Fruit fly (Drosophila melanogaster) whole organism, embryonic: ENCODE measurements around the gene Rpp14a.

Source experiments
- Adf1 ChIP-seq: fragments of 200-800 bp; sonication (Bioruptor generic); IDR thresholded peaks from 2 replicates; pipeline ENCODE4 v1.3.6; 2022; ENCODE audit warnings: missing biosample characterization, missing genetic modification characterization
- Antp ChIP-seq: fragments of 200-800 bp; sonication (Bioruptor generic); optimal IDR thresholded peaks from 3 replicates; lab custom pipeline; 2016; ENCODE audit warnings: missing biosample characterization, missing genetic modification characterization
- C15 ChIP-seq: fragments of 200-800 bp; sonication (Bioruptor generic); IDR thresholded peaks from 3 replicates; pipeline ENCODE4 v1.3.6; 2022; ENCODE audit warnings: missing biosample characterization, missing genetic modification characterization
- CG1024 ChIP-seq: fragments of 200-800 bp; sonication (Bioruptor generic); IDR thresholded peaks from 2 replicates; pipeline ENCODE4 v1.3.6; 2022; ENCODE audit warnings: missing biosample characterization, missing genetic modification characterization
- CG10654 ChIP-seq: fragments of 200-800 bp; sonication (Bioruptor generic); optimal IDR thresholded peaks from 2 replicates; lab custom pipeline; 2016; ENCODE audit warnings: missing biosample characterization, missing genetic modification characterization
- CG10959 ChIP-seq: fragments of 200-800 bp; sonication (Bioruptor generic); IDR thresholded peaks from 2 replicates; pipeline ENCODE4 v1.3.6; 2022; ENCODE audit warnings: missing biosample characterization, missing genetic modification characterization
- CG12155 ChIP-seq: fragments of 200-800 bp; sonication (Bioruptor generic); optimal IDR thresholded peaks from 3 replicates; lab custom pipeline; 2016; ENCODE audit warnings: missing biosample characterization, missing genetic modification characterization
- CG13624 ChIP-seq: fragments of 200-800 bp; sonication (Bioruptor generic); optimal IDR thresholded peaks from 2 replicates; lab custom pipeline; 2016; ENCODE audit warnings: missing biosample characterization, missing genetic modification characterization
- CG16815 ChIP-seq: fragments of 200-800 bp; sonication (Bioruptor generic); optimal IDR thresholded peaks from 3 replicates; lab custom pipeline; 2017; ENCODE audit warnings: missing biosample characterization, mild to moderate bottlenecking, missing genetic modification characterization
- CG16863 ChIP-seq: fragments of 200-800 bp; sonication (Bioruptor generic); optimal IDR thresholded peaks from 3 replicates; lab custom pipeline; 2016; ENCODE audit warnings: missing biosample characterization, missing genetic modification characterization
- CG17912 ChIP-seq: fragments of 200-800 bp; sonication (Bioruptor generic); optimal IDR thresholded peaks from 2 replicates; lab custom pipeline; 2018; ENCODE audit warnings: missing biosample characterization, mild to moderate bottlenecking, missing genetic modification characterization
- CG2678 ChIP-seq: fragments of 200-800 bp; sonication (Bioruptor generic); optimal IDR thresholded peaks from 3 replicates; lab custom pipeline; 2019; ENCODE audit warnings: missing biosample characterization, mild to moderate bottlenecking, missing genetic modification characterization, moderate library complexity
- CG30020 ChIP-seq: fragments of 200-800 bp; optimal IDR thresholded peaks from 2 replicates; lab custom pipeline; 2019; ENCODE audit warnings: missing biosample characterization, mild to moderate bottlenecking, missing genetic modification characterization, moderate library complexity
- CG33557 ChIP-seq: fragments of 200-800 bp; sonication (Bioruptor generic); optimal IDR thresholded peaks from 2 replicates; lab custom pipeline; 2019; ENCODE audit warnings: missing biosample characterization, mild to moderate bottlenecking, missing genetic modification characterization, moderate library complexity
- CG4282 ChIP-seq: fragments of 200-800 bp; sonication (Bioruptor generic); optimal IDR thresholded peaks from 2 replicates; lab custom pipeline; 2016; ENCODE audit warnings: missing biosample characterization, missing genetic modification characterization
- CG7987 ChIP-seq: fragments of 200-800 bp; sonication (Bioruptor generic); optimal IDR thresholded peaks from 2 replicates; lab custom pipeline; 2018; ENCODE audit warnings: missing biosample characterization, mild to moderate bottlenecking, missing genetic modification characterization, moderate library complexity
- CG9727 ChIP-seq: fragments of 200-800 bp; sonication (Bioruptor generic); optimal IDR thresholded peaks from 3 replicates; lab custom pipeline; 2017; ENCODE audit warnings: missing biosample characterization, mild to moderate bottlenecking, missing genetic modification characterization
- CoRest ChIP-seq: fragments of 200-800 bp; sonication (Bioruptor generic); optimal IDR thresholded peaks from 3 replicates; lab custom pipeline; 2018; ENCODE audit warnings: missing biosample characterization, mild to moderate bottlenecking, missing genetic modification characterization, moderate library complexity
- Dbx ChIP-seq: fragments of 200-800 bp; sonication (Bioruptor generic); IDR thresholded peaks from 3 replicates; pipeline ENCODE4 v1.3.6; 2022; ENCODE audit warnings: missing biosample characterization, missing genetic modification characterization
- Fer1 ChIP-seq: fragments of 200-800 bp; sonication (Bioruptor generic); optimal IDR thresholded peaks from 2 replicates; lab custom pipeline; 2017; ENCODE audit warnings: missing biosample characterization, mild to moderate bottlenecking, missing genetic modification characterization
- GATAe ChIP-seq: fragments of 200-800 bp; sonication (Bioruptor generic); conservative IDR thresholded peaks from 2 replicates; pipeline ENCODE4 v1.3.6; 2022; ENCODE audit warnings: missing biosample characterization, missing genetic modification characterization
- Gsc ChIP-seq: fragments of 200-800 bp; sonication (Bioruptor generic); IDR thresholded peaks from 2 replicates; pipeline ENCODE4 v1.3.6; 2022; ENCODE audit warnings: missing biosample characterization, missing genetic modification characterization
- HLHmδ ChIP-seq: fragments of 200-800 bp; sonication (Bioruptor generic); optimal IDR thresholded peaks from 2 replicates; lab custom pipeline; 2018; ENCODE audit warnings: missing biosample characterization, mild to moderate bottlenecking, missing genetic modification characterization, moderate library complexity
- Hand ChIP-seq: fragments of 200-800 bp; sonication (Bioruptor generic); optimal IDR thresholded peaks from 2 replicates; lab custom pipeline; 2017; ENCODE audit warnings: mild to moderate bottlenecking, missing biosample characterization, missing genetic modification reagents, missing genetic modification characterization
- Meics ChIP-seq: fragments of 200-800 bp; sonication (Bioruptor generic); optimal IDR thresholded peaks from 2 replicates; lab custom pipeline; 2017; ENCODE audit warnings: missing biosample characterization, mild to moderate bottlenecking, missing genetic modification characterization
- Oli ChIP-seq: fragments of 200-800 bp; sonication (Bioruptor generic); optimal IDR thresholded peaks from 2 replicates; lab custom pipeline; 2018; ENCODE audit warnings: missing biosample characterization, mild to moderate bottlenecking, missing genetic modification characterization, moderate library complexity
- Sry-δ ChIP-seq: fragments of 200-800 bp; sonication (Bioruptor generic); optimal IDR thresholded peaks from 2 replicates; lab custom pipeline; 2016; ENCODE audit warnings: missing biosample characterization, missing genetic modification characterization
- abd-A ChIP-seq: fragments of 200-800 bp; sonication (Bioruptor generic); optimal IDR thresholded peaks from 3 replicates; lab custom pipeline; 2019; ENCODE audit warnings: missing biosample characterization, mild to moderate bottlenecking, missing genetic modification characterization, moderate library complexity
- btn ChIP-seq: fragments of 200-800 bp; sonication (Bioruptor generic); optimal IDR thresholded peaks from 2 replicates; lab custom pipeline; 2016; ENCODE audit warnings: missing biosample characterization, missing genetic modification characterization
- chinmo ChIP-seq: fragments of 200-800 bp; sonication (Bioruptor generic); IDR thresholded peaks from 4 replicates; pipeline ENCODE4 v1.3.6; 2022; ENCODE audit warnings: missing biosample characterization, missing genetic modification characterization; ENCODE audit not compliant: partially characterized antibody
- ci ChIP-seq: fragments of 200-800 bp; sonication (Bioruptor generic); IDR thresholded peaks from 3 replicates; pipeline ENCODE4 v1.3.6; 2022; ENCODE audit warnings: missing biosample characterization, missing genetic modification characterization
- dan ChIP-seq: fragments of 200-800 bp; sonication (Bioruptor generic); IDR thresholded peaks from 2 replicates; pipeline ENCODE4 v1.3.6; 2022; ENCODE audit warnings: missing biosample characterization, missing genetic modification characterization
- disco-r ChIP-seq: fragments of 200-800 bp; sonication (Bioruptor generic); optimal IDR thresholded peaks from 2 replicates; lab custom pipeline; 2016; ENCODE audit warnings: missing biosample characterization, missing genetic modification characterization
- dpn ChIP-seq, 2 experiments: fragments of 200-800 bp; sonication (Bioruptor generic); optimal IDR thresholded peaks; 3 replicates each; lab custom pipeline; 2016; ENCODE audit warnings: missing biosample characterization in 2 of 2, missing genetic modification characterization in 2 of 2
- exex ChIP-seq: fragments of 200-800 bp; sonication (Bioruptor generic); optimal IDR thresholded peaks from 4 replicates; lab custom pipeline; 2018; ENCODE audit warnings: missing biosample characterization, mild to moderate bottlenecking, missing genetic modification characterization, moderate library complexity
- ftz-f1 ChIP-seq: fragments of 200-800 bp; sonication (Bioruptor generic); optimal IDR thresholded peaks from 2 replicates; lab custom pipeline; 2016; ENCODE audit warnings: missing biosample characterization, missing genetic modification characterization
- gro ChIP-seq: fragments of 200-800 bp; sonication (Bioruptor generic); optimal IDR thresholded peaks from 2 replicates; lab custom pipeline; 2016; ENCODE audit warnings: missing biosample characterization, missing genetic modification characterization
- her ChIP-seq: fragments of 200-800 bp; sonication (Bioruptor generic); optimal IDR thresholded peaks from 2 replicates; lab custom pipeline; 2016; ENCODE audit warnings: missing biosample characterization, missing genetic modification characterization
- kah ChIP-seq: fragments of 200-800 bp; sonication (Bioruptor generic); optimal IDR thresholded peaks from 2 replicates; lab custom pipeline; 2018; ENCODE audit warnings: missing biosample characterization, mild to moderate bottlenecking, missing genetic modification characterization
- lmd ChIP-seq: fragments of 200-800 bp; sonication (Bioruptor generic); IDR thresholded peaks from 2 replicates; pipeline ENCODE4 v1.3.6; 2022; ENCODE audit warnings: missing biosample characterization, missing genetic modification characterization
- mam ChIP-seq: fragments of 200-800 bp; sonication (Bioruptor generic); optimal IDR thresholded peaks from 3 replicates; lab custom pipeline; 2016; ENCODE audit warnings: missing biosample characterization, missing genetic modification characterization
- org-1 ChIP-seq: fragments of 200-800 bp; sonication (Bioruptor generic); optimal IDR thresholded peaks from 2 replicates; lab custom pipeline; 2017; ENCODE audit warnings: missing biosample characterization, missing genetic modification characterization
- otp ChIP-seq: fragments of 200-800 bp; sonication (Bioruptor generic); IDR thresholded peaks from 3 replicates; pipeline ENCODE4, ENCODE4 v1.3.6; 2022; ENCODE audit warnings: missing biosample characterization, missing genetic modification characterization
- p53 ChIP-seq: fragments of 200-800 bp; sonication (Bioruptor generic); optimal IDR thresholded peaks from 2 replicates; lab custom pipeline; 2016; ENCODE audit warnings: missing biosample characterization, missing genetic modification characterization
- pan ChIP-seq, 4 experiments: fragments of >200 bp in 3 of 4; fragments of 200-800 bp in 1 of 4; sonication (Bioruptor generic) in 1 of 4; optimal IDR thresholded peaks in 3 of 4; IDR thresholded peaks in 1 of 4; 2 replicates each; pipeline versions ENCODE4 v1.3.6 to Lab custom; 2017 to 2022; ENCODE audit warnings: missing biosample characterization in 2 of 4, missing genetic modification characterization in 2 of 4, mixed read lengths in 1 of 4
- salm ChIP-seq: fragments of 200-800 bp; sonication (Bioruptor generic); optimal IDR thresholded peaks from 2 replicates; lab custom pipeline; 2018; ENCODE audit warnings: missing biosample characterization, mild to moderate bottlenecking, missing genetic modification characterization
- shn ChIP-seq: fragments of 200-800 bp; sonication (Bioruptor generic); optimal IDR thresholded peaks from 3 replicates; lab custom pipeline; 2016; ENCODE audit warnings: missing biosample characterization, missing genetic modification characterization
- z ChIP-seq: fragments of 200-800 bp; sonication (Bioruptor generic); IDR thresholded peaks from 3 replicates; pipeline ENCODE4 v1.3.6; 2022; ENCODE audit warnings: missing biosample characterization, missing genetic modification characterization
- zen ChIP-seq: fragments of 200-800 bp; sonication (Bioruptor generic); optimal IDR thresholded peaks from 3 replicates; lab custom pipeline; 2018; ENCODE audit warnings: missing biosample characterization, mild to moderate bottlenecking, missing genetic modification characterization, moderate library complexity

Gene Rpp14a

dm6 chr3R:30102806-30103619 is 46.4 kb downstream of the Rpp14a start (continued):
- TF ChIP-seq dan (GFP tag; lab: Robert Waterston, UW) (no peak), chinmo (GFP tag; lab: Robert Waterston, UW) (0 out of 4 replicates have a peak, but pooled peaks have one; percentile 36), CG9727 (GFP tag; lab: Kevin White, UChicago) (no peak), Adf1 (GFP tag; lab: Robert Waterston, UW) (peak; percentile 63; the same call in 1 of the 2 replicates), Antp (GFP tag; lab: Kevin White, UChicago) (no peak), salm (tag; lab: Kevin White, UChicago) (no peak), CG16863 (GFP tag; lab: Kevin White, UChicago) (no peak), Fer1 (GFP tag; lab: Kevin White, UChicago) (peak; percentile 48), otp (no peak), CG10654 (no peak), btn (GFP tag; lab: Kevin White, UChicago) (no peak), CG2678 (tag; lab: Kevin White, UChicago) (peak; percentile 45), gro (GFP tag; lab: Kevin White, UChicago) (no peak), CG10959 (GFP tag; lab: Robert Waterston, UW) (no peak), CoRest (tag; lab: Kevin White, UChicago) (no peak), mam (GFP tag; lab: Kevin White, UChicago) (no peak), CG33557 (GFP tag; lab: Kevin White, UChicago) (no peak), pan (optimal IDR thresholded peaks at IDR 0.05; lab: Kevin White, UChicago) (no peak), pan (GFP tag; optimal IDR thresholded peaks at IDR 0.05 in 1 of 2, IDR thresholded peaks at IDR 0.05 in 1 of 2) (peak in 1 of 2 experiments; percentile 22), exex (tag; lab: Kevin White, UChicago) (peak; percentile 78), zen (no peak), GATAe (GFP tag; lab: Robert Waterston, UW) (peak; percentile 96), Hand (GFP tag; lab: Kevin White, UChicago) (peak; percentile 24), CG16815 (no peak), CG1024 (GFP tag; lab: Robert Waterston, UW) (no peak), CG13624 (no peak), CG12155 (GFP tag; lab: Kevin White, UChicago) (no peak), disco-r (GFP tag; lab: Kevin White, UChicago) (no peak), abd-A (no peak), ci (peak; percentile 60; the same call in 1 of the 3 replicates), CG4282 (no peak), lmd (GFP tag; lab: Robert Waterston, UW) (no peak), CG30020 (tag; lab: Kevin White, UChicago) (no peak), shn (no peak), ftz-f1 (GFP tag; lab: Kevin White, UChicago) (peak; percentile 25), CG7987 (peak; percentile 100), kah (GFP tag; lab: Kevin White, UChicago) (no peak), CG17912 (GFP tag; lab: Kevin White, UChicago) (no peak), Gsc (GFP tag; lab: Robert Waterston, UW) (no peak), Oli (tag; lab: Kevin White, UChicago) (no peak), Meics (peak; percentile 33), z (GFP tag; lab: Robert Waterston, UW) (0 out of 3 replicates have a peak, but pooled peaks have one; percentile 42), her (no peak), org-1 (GFP tag; lab: Kevin White, UChicago) (no peak), Dbx (GFP tag; lab: Robert Waterston, UW) (peak; percentile 18; the same call in 1 of the 3 replicates), p53 (GFP tag; lab: Kevin White, UChicago) (no peak), C15 (GFP tag; lab: Robert Waterston, UW) (no peak), dpn (GFP tag; optimal IDR thresholded peaks at IDR 0.05; lab: Kevin White, UChicago) (no peak), HLHmδ (GFP tag; lab: Kevin White, UChicago) (no peak), Sry-δ (GFP tag; lab: Kevin White, UChicago) (no peak)
